Fruit fly (Drosophila melanogaster): ENCODE measurements around the gene GATAd.

GATAd gene

DNA sequence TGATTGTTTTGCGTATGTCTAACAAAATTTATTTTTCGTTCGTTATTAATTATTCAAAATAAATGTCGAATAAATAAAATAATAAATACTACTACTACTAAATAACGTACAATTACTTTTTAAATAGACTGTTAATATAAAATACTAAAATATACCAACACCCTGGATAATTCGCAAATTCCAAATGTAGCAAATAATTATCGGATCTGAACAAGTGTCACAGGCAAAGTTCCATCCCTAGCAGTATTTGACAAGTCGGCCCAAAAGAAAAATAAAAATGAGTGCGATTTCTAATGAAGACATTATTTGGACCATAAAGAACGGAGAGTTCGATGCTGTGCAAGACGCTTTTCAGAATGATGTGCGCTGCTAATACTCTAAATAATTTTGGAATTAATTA, 7.9 kb downstream of the GATAd start, which contains the start of gene CG31715 (continued):
- TF ChIP-seq Bgb (GFP tag; IDR thresholded peaks at IDR 0.05; ENCODE audit: partially characterized antibody) (peak; percentile 41; the same call in 1 of the 2 replicates), CG15514 (GFP tag; optimal IDR thresholded peaks at IDR 0.05) (peak; percentile 37), CG8388 (GFP tag; optimal IDR thresholded peaks at IDR 0.05) (peak; percentile 99), CG8924 (tag; optimal IDR thresholded peaks at IDR 0.05) (peak; percentile 39), Dll (GFP tag; IDR thresholded peaks at IDR 0.05; ENCODE audit: partially characterized antibody) (peak; percentile 64), dimm (GFP tag; IDR thresholded peaks at IDR 0.05) (no peak), CG18262 (tag; optimal IDR thresholded peaks at IDR 0.05) (peak; percentile 10), Dbx (GFP tag; IDR thresholded peaks at IDR 0.05) (peak; percentile 62; the same call in 1 of the 3 replicates), CG7745 (tag; optimal IDR thresholded peaks at IDR 0.05) (peak; percentile 98), stwl (tag; optimal IDR thresholded peaks at IDR 0.05) (peak; percentile 56), sd (tag; optimal IDR thresholded peaks at IDR 0.05) (peak; percentile 87), p53 (GFP tag; optimal IDR thresholded peaks at IDR 0.05) (no peak), CG8290 (GFP tag; optimal IDR thresholded peaks at IDR 0.05) (peak; percentile 19), CG8290 (tag; optimal IDR thresholded peaks at IDR 0.05) (peak in 1 of 2 experiments; percentile 40), sim (GFP tag; IDR thresholded peaks at IDR 0.05) (no peak), rib (GFP tag; IDR thresholded peaks at IDR 0.05) (peak; percentile 49; the same call in 1 of the 2 replicates), pzg (GFP tag; optimal IDR thresholded peaks at IDR 0.05) (peak; percentile 42), dmrt11E (tag; optimal IDR thresholded peaks at IDR 0.05) (no peak), Mes4 (GFP tag; optimal IDR thresholded peaks at IDR 0.05) (no peak), CG31388 (GFP tag; optimal IDR thresholded peaks at IDR 0.05) (no peak), CG12299 (tag; optimal IDR thresholded peaks at IDR 0.05) (no peak), Hr51 (GFP tag; optimal IDR thresholded peaks at IDR 0.05) (peak in 1 of 2 experiments; percentile 18), sima (GFP tag; optimal IDR thresholded peaks at IDR 0.05) (no peak), Atf6 (GFP tag; IDR thresholded peaks at IDR 0.05) (0 out of 2 replicates have a peak, but pooled peaks have one; percentile 19), CG12659 (GFP tag; optimal IDR thresholded peaks at IDR 0.05) (peak; percentile 23), BEAF-32 (GFP tag; optimal IDR thresholded peaks at IDR 0.05) (peak; percentile 67), Dip2 (GFP tag; IDR thresholded peaks at IDR 0.05) (no peak), grau (tag; optimal IDR thresholded peaks at IDR 0.05) (peak; percentile 38), phol (tag; optimal IDR thresholded peaks at IDR 0.05) (peak; percentile 13), gsb-n (tag; optimal IDR thresholded peaks at IDR 0.05) (peak; percentile 18), B-H2 (GFP tag; optimal IDR thresholded peaks at IDR 0.05) (peak; percentile 19), Med (GFP tag) (peak; percentile 79), Scr (GFP tag; IDR thresholded peaks at IDR 0.05; ENCODE audit: partially characterized antibody) (peak; percentile 51), Xbp1 (GFP tag; optimal IDR thresholded peaks at IDR 0.05) (peak; percentile 20), CG13123 (GFP tag; optimal IDR thresholded peaks at IDR 0.05) (no peak), unpg (GFP tag; optimal IDR thresholded peaks at IDR 0.05) (peak; percentile 40), CG2120 (GFP tag; optimal IDR thresholded peaks at IDR 0.05) (peak; percentile 23), CG1603 (tag; optimal IDR thresholded peaks at IDR 0.05) (peak; percentile 35), E2f2 (GFP tag; IDR thresholded peaks at IDR 0.05) (peak; percentile 37; the same call in 1 of the 2 replicates), CG10979 (tag; optimal IDR thresholded peaks at IDR 0.05) (peak; percentile 4), ranshi (GFP tag; IDR thresholded peaks at IDR 0.05) (peak; percentile 53; the same call in 1 of the 2 replicates), esg (GFP tag; conservative IDR thresholded peaks at IDR 0.05) (0 out of 2 replicates have a peak, but pooled peaks have one; percentile 11), CG4707 (GFP tag; optimal IDR thresholded peaks at IDR 0.05) (no peak), ap (GFP tag; IDR thresholded peaks at IDR 0.05) (no peak), CG12391 (tag; optimal IDR thresholded peaks at IDR 0.05) (peak; percentile 54), CG7839 (tag; optimal IDR thresholded peaks at IDR 0.05) (peak; percentile 13), CG32532 (GFP tag; IDR thresholded peaks at IDR 0.05) (peak; percentile 58; the same call in 1 of the 2 replicates), CG30403 (GFP tag; optimal IDR thresholded peaks at IDR 0.05) (peak; percentile 16), CG31441 (GFP tag; IDR thresholded peaks at IDR 0.05) (peak; percentile 16; the same call in 1 of the 2 replicates), CG2712 (tag; optimal IDR thresholded peaks at IDR 0.05) (peak; percentile 25)

Measured in whole organism, embryonic.